Worm (Caenorhabditis elegans): ENCODE results near the gene R07C3.13.
A peak's percentile ranks its signal among the peaks of the same experiment; 100 is the strongest.
"Not testable (repeated sequence)": the region's sequence is repeated elsewhere in the genome, so short reads cannot be mapped to it uniquely, and the experiment has no call there.

Gene R07C3.13

DNA sequence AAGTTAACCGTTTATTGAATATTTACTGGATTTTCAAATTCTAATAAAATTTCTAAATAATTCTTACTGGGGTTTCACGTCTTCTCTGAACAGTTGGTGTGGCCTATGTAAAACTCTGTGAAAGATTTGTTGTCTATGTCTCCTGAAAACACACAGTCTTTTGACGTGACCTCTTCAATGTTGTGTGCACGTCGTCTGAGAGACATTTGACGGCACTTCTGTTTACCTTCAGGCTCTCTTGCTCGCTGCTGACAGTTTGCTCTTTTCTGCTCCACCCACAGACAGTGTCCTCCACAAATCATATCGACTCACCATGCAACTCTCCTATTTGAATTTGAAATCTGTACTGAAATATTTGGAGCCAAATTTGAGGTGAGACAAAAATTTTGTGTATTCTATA lies 3.6 kb upstream of the R07C3.13 start, which contains the start of gene fbxc-34:
TSS of gene fbxc-34 (plus strand) at position 301 of the 400 bp plus-strand sequence.
- TF ChIP-seq R02D3.7 (tag; optimal IDR thresholded peaks at IDR 0.05); mxl-3 (GFP tag; optimal IDR thresholded peaks at IDR 0.05); daf-16 (GFP tag; optimal IDR thresholded peaks at IDR 0.05); daf-16 (tag; optimal IDR thresholded peaks at IDR 0.05): not testable (repeated sequence)

DNA sequence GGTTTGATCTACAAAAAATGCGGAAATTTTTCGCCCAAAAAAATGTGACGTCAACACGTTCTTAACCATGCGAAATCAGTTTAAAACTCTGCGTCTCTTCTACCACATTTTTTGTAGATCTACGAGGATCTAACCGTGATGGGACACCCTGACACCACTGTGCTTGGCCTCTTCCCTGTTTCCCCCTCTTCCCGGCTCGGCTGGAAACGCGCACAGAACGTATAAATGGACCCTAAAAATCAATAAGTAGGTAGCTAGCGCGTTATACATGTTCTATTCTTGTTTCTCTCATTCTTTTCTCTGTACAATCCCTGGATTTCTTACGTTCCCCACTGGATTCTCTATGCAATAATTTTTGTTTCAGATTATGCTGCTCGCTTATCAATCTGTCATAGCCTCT lies 3.7 kb downstream of the R07C3.13 start, which contains the start of gene fbxc-28:
TSS of gene fbxc-28 (plus strand) at position 301 of the 400 bp plus-strand sequence.
- TF ChIP-seq sdz-12 (GFP tag; optimal IDR thresholded peaks at IDR 0.05): no peak
- TF ChIP-seq F44E2.7 (GFP tag; IDR thresholded peaks at IDR 0.05): no peak
- no peak for TF ChIP-seq nhr-28 (tag; optimal IDR thresholded peaks at IDR 0.05)
- no peak for TF ChIP-seq F26F4.8 (GFP tag; conservative IDR thresholded peaks at IDR 0.05)
- no peak for TF ChIP-seq ZK546.5 (tag; optimal IDR thresholded peaks at IDR 0.05)
- TF ChIP-seq nhr-76 (tag; optimal IDR thresholded peaks at IDR 0.05): no peak
- no peak for TF ChIP-seq D1046.2 (GFP tag; IDR thresholded peaks at IDR 0.05)
- no peak for TF ChIP-seq ceh-32 (tag; optimal IDR thresholded peaks at IDR 0.05; ENCODE audit: poor library complexity)
- TF ChIP-seq unc-130 (GFP tag; optimal IDR thresholded peaks at IDR 0.05): no peak
- TF ChIP-seq hif-1 (tag; optimal IDR thresholded peaks at IDR 0.05): no peak
- no peak for TF ChIP-seq pqm-1 (tag; optimal IDR thresholded peaks at IDR 0.05)
- TF ChIP-seq zfp-2 (tag; optimal IDR thresholded peaks at IDR 0.05): no peak
- no peak for TF ChIP-seq ceh-82 (tag; optimal IDR thresholded peaks at IDR 0.05)

DNA sequence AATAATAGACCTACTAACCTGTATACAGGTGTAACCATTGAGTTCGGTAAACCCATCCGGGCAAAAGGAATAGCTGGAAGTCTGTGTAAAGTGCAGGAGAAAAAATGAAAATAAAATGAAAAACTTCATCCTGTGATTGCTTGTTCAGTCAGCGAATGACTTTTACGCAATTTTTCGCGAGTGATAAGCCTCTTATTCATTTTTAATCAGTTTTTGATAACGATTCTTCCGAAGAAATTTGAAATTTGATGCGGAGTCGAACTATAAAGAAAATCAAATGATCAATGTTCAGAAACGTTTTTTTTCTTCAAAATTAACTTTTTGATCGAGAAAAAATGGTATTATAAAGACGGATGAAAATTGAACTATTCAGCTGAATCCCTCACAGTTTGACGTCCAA lies 4.5 kb downstream of the R07C3.13 start:
- TF ChIP-seq pqm-1 (tag; optimal IDR thresholded peaks at IDR 0.05) (peak; percentile 83), lin-13 (GFP tag; optimal IDR thresholded peaks at IDR 0.05) (no peak), zfp-3 (GFP tag; conservative IDR thresholded peaks at IDR 0.05) (no peak), unc-62 (GFP tag; optimal IDR thresholded peaks at IDR 0.05 in 1 of 2) (peak in 1 of 2 experiments; percentile 56), unc-62 (tag; optimal IDR thresholded peaks at IDR 0.05) (no peak), dmd-6 (GFP tag; IDR thresholded peaks at IDR 0.05) (peak; percentile 69), fkh-10 (GFP tag; optimal IDR thresholded peaks at IDR 0.05) (no peak)

DNA sequence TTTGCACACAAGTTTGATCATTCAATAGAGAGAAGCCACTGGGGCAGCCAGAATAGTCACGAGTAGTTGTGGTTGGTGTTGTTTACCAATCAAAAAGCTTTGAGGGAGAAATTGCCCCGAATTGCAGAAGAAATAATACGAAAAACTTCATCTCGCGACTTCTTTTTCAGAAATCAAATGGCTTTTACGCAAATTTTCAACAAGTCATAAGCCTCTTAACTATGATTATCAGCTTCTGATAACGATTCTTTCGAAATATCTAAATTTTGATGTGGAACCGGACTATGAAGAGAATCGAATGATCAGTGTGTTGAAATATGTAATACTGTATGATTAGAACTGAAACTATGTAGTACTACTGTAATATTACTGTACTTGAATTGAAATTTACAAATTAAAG lies 6.9 kb downstream of the R07C3.13 start:
- TF ChIP-seq pha-4 (GFP tag; IDR thresholded peaks at IDR 0.05): no peak
- no peak for TF ChIP-seq pha-4 (tag; optimal IDR thresholded peaks at IDR 0.05)
- no peak for TF ChIP-seq F37D6.2 (tag; optimal IDR thresholded peaks at IDR 0.05)
- no peak for TF ChIP-seq lin-38 (GFP tag; IDR thresholded peaks at IDR 0.05)
- no peak for TF ChIP-seq unc-130 (GFP tag; optimal IDR thresholded peaks at IDR 0.05)
- no peak for TF ChIP-seq lin-29 (GFP tag; IDR thresholded peaks at IDR 0.05)
- no peak for TF ChIP-seq dve-1 (tag; optimal IDR thresholded peaks at IDR 0.05; ENCODE audit: insufficient read depth)
- no peak for TF ChIP-seq attf-4 (tag; optimal IDR thresholded peaks at IDR 0.05)
- TF ChIP-seq nhr-111 (GFP tag; optimal IDR thresholded peaks at IDR 0.05): no peak
- TF ChIP-seq Y5F2A.4 (GFP tag; optimal IDR thresholded peaks at IDR 0.05): no peak
- no peak for TF ChIP-seq arid-1 (GFP tag; conservative IDR thresholded peaks at IDR 0.05)
- no peak for TF ChIP-seq mdt-29 (GFP tag; IDR thresholded peaks at IDR 0.05)
- no peak for TF ChIP-seq zfp-2 (tag; optimal IDR thresholded peaks at IDR 0.05)
- no peak for TF ChIP-seq F26F4.8 (GFP tag; conservative IDR thresholded peaks at IDR 0.05)
- TF ChIP-seq nhr-77 (tag; optimal IDR thresholded peaks at IDR 0.05): no peak
- TF ChIP-seq hlh-30 (tag; optimal IDR thresholded peaks at IDR 0.05; ENCODE audit: insufficient read depth): no peak
- no peak for TF ChIP-seq hmg-1.1 (GFP tag; IDR thresholded peaks at IDR 0.05)
- no peak for TF ChIP-seq hif-1 (tag; optimal IDR thresholded peaks at IDR 0.05)
